Fruit fly (Drosophila melanogaster) whole organism, embryonic: Measurements from ENCODE around the gene CG10208.

Experiments used
- Blimp-1 ChIP-seq: fragments of 200-800 bp; sonication (Bioruptor generic); optimal IDR thresholded peaks from 3 replicates; lab custom pipeline; 2018; ENCODE audit warnings: missing biosample characterization, missing genetic modification characterization, mild to moderate bottlenecking, moderate library complexity, missing genetic modification reagents
- CG10209 ChIP-seq: fragments of 200-800 bp; sonication (Bioruptor generic); optimal IDR thresholded peaks from 3 replicates; lab custom pipeline; 2017; ENCODE audit warnings: missing biosample characterization, mild to moderate bottlenecking, missing genetic modification characterization, missing genetic modification reagents
- CG10462 ChIP-seq: fragments of 200-800 bp; sonication (Bioruptor generic); optimal IDR thresholded peaks from 2 replicates; lab custom pipeline; 2016; ENCODE audit warnings: missing biosample characterization, missing genetic modification characterization
- CG11456 ChIP-seq: fragments of 200-800 bp; sonication (Bioruptor generic); IDR thresholded peaks from 3 replicates; pipeline ENCODE4 v1.3.6; 2022; ENCODE audit warnings: missing biosample characterization, missing genetic modification characterization
- CG12071 ChIP-seq: fragments of 200-800 bp; sonication (Bioruptor generic); optimal IDR thresholded peaks from 3 replicates; lab custom pipeline; 2018; ENCODE audit warnings: missing biosample characterization, mild to moderate bottlenecking, missing genetic modification characterization
- CG12155 ChIP-seq: fragments of 200-800 bp; sonication (Bioruptor generic); optimal IDR thresholded peaks from 3 replicates; lab custom pipeline; 2016; ENCODE audit warnings: missing biosample characterization, missing genetic modification characterization
- CG12744 ChIP-seq: fragments of 200-800 bp; sonication (Bioruptor generic); optimal IDR thresholded peaks from 2 replicates; lab custom pipeline; 2016; ENCODE audit warnings: missing biosample characterization, missing genetic modification characterization
- CG15269 ChIP-seq: fragments of 200-800 bp; sonication (Bioruptor generic); optimal IDR thresholded peaks from 2 replicates; lab custom pipeline; 2018; ENCODE audit warnings: missing biosample characterization, mild to moderate bottlenecking, missing genetic modification characterization, moderate library complexity
- CG1529 ChIP-seq: fragments of 200-800 bp; sonication (Bioruptor generic); optimal IDR thresholded peaks from 3 replicates; lab custom pipeline; 2018; ENCODE audit warnings: missing biosample characterization, missing genetic modification characterization
- CG1792 ChIP-seq: fragments of 200-800 bp; sonication (Bioruptor generic); optimal IDR thresholded peaks from 2 replicates; lab custom pipeline; 2016; ENCODE audit warnings: missing biosample characterization, missing genetic modification characterization
- CG18262 ChIP-seq: fragments of 200-800 bp; optimal IDR thresholded peaks from 3 replicates; lab custom pipeline; 2019; ENCODE audit warnings: missing biosample characterization, mild to moderate bottlenecking, missing genetic modification characterization, moderate library complexity
- CG18619 ChIP-seq: fragments of 200-800 bp; sonication (Bioruptor generic); optimal IDR thresholded peaks from 3 replicates; lab custom pipeline; 2017; ENCODE audit warnings: missing biosample characterization, mild to moderate bottlenecking, missing genetic modification characterization
- CG30403 ChIP-seq: fragments of 200-800 bp; sonication (Bioruptor generic); optimal IDR thresholded peaks from 3 replicates; lab custom pipeline; 2016; ENCODE audit warnings: missing biosample characterization, missing genetic modification characterization
- CG4424 ChIP-seq: fragments of 200-800 bp; sonication (Bioruptor generic); optimal IDR thresholded peaks from 3 replicates; lab custom pipeline; 2016; ENCODE audit warnings: missing biosample characterization, missing genetic modification characterization
- CG4854 ChIP-seq: fragments of 200-800 bp; sonication (Bioruptor generic); optimal IDR thresholded peaks from 2 replicates; lab custom pipeline; 2016; ENCODE audit warnings: missing biosample characterization, missing genetic modification characterization, inconsistent platforms
- CG7745 ChIP-seq: fragments of 200-800 bp; sonication (Bioruptor generic); optimal IDR thresholded peaks from 2 replicates; lab custom pipeline; 2018; ENCODE audit warnings: missing biosample characterization, mild to moderate bottlenecking, missing genetic modification characterization, moderate library complexity
- CG7928 ChIP-seq: fragments of 200-800 bp; sonication (Bioruptor generic); optimal IDR thresholded peaks from 2 replicates; lab custom pipeline; 2017; ENCODE audit warnings: missing biosample characterization, mild to moderate bottlenecking, missing genetic modification characterization
- CG7987 ChIP-seq: fragments of 200-800 bp; sonication (Bioruptor generic); optimal IDR thresholded peaks from 2 replicates; lab custom pipeline; 2018; ENCODE audit warnings: missing biosample characterization, mild to moderate bottlenecking, missing genetic modification characterization, moderate library complexity
- CG8281 ChIP-seq: fragments of 200-800 bp; sonication (Bioruptor generic); optimal IDR thresholded peaks from 2 replicates; lab custom pipeline; 2018; ENCODE audit warnings: missing biosample characterization, mild to moderate bottlenecking, missing genetic modification characterization, moderate library complexity
- CG8924 ChIP-seq: fragments of 200-800 bp; optimal IDR thresholded peaks from 3 replicates; lab custom pipeline; 2019; ENCODE audit warnings: missing biosample characterization, mild to moderate bottlenecking, missing genetic modification characterization, moderate library complexity
- CkIIα-i1 ChIP-seq: fragments of 200-800 bp; sonication (Bioruptor generic); IDR thresholded peaks from 2 replicates; pipeline ENCODE4 v1.3.6; 2022; ENCODE audit warnings: missing biosample characterization, missing genetic modification characterization
- Dek ChIP-seq: fragments of 200-800 bp; sonication (Bioruptor generic); optimal IDR thresholded peaks from 3 replicates; lab custom pipeline; 2019; ENCODE audit warnings: missing biosample characterization, mild to moderate bottlenecking, missing genetic modification characterization, moderate library complexity
- Doc3 ChIP-seq: fragments of 200-800 bp; sonication (Bioruptor generic); IDR thresholded peaks from 3 replicates; pipeline ENCODE4 v1.3.6; 2022; ENCODE audit warnings: missing biosample characterization, missing genetic modification characterization; ENCODE audit not compliant: partially characterized antibody
- HLH3B ChIP-seq: fragments of 200-800 bp; sonication (Bioruptor generic); IDR thresholded peaks from 2 replicates; pipeline ENCODE4 v1.3.6; 2022; ENCODE audit warnings: missing biosample characterization, missing genetic modification characterization
- HmgD ChIP-seq: fragments of 200-800 bp; sonication (Bioruptor generic); optimal IDR thresholded peaks from 3 replicates; lab custom pipeline; 2016; ENCODE audit warnings: missing biosample characterization, missing genetic modification characterization
- Hr39 ChIP-seq: fragments of >200 bp; optimal IDR thresholded peaks from 2 replicates; lab custom pipeline; 2017
- Hsf ChIP-seq: fragments of 200-800 bp; sonication (Bioruptor generic); optimal IDR thresholded peaks from 3 replicates; lab custom pipeline; 2016; ENCODE audit warnings: missing biosample characterization, missing genetic modification characterization
- Pdp1 ChIP-seq, 2 experiments: fragments of 200-800 bp; sonication (Bioruptor generic); optimal IDR thresholded peaks; 3 replicates each; lab custom pipeline; 2016; ENCODE audit warnings: missing biosample characterization in 2 of 2, missing genetic modification characterization in 2 of 2, mild to moderate bottlenecking in 1 of 2, moderate library complexity in 1 of 2
- az2 ChIP-seq: fragments of 200-800 bp; sonication (Bioruptor generic); optimal IDR thresholded peaks from 3 replicates; lab custom pipeline; 2016; ENCODE audit warnings: missing biosample characterization, missing genetic modification characterization
- bsh ChIP-seq, 2 experiments: fragments of 200-800 bp; sonication (Bioruptor generic); optimal IDR thresholded peaks; 2 replicates each; lab custom pipeline; 2017 to 2018; ENCODE audit warnings: mild to moderate bottlenecking in 2 of 2, missing biosample characterization in 2 of 2, missing genetic modification characterization in 2 of 2, moderate library complexity in 1 of 2
- cato ChIP-seq: fragments of 200-800 bp; sonication (Bioruptor generic); optimal IDR thresholded peaks from 2 replicates; lab custom pipeline; 2016; ENCODE audit warnings: missing biosample characterization, missing genetic modification characterization, borderline replicate concordance
- dysf ChIP-seq: fragments of 200-800 bp; sonication (Bioruptor generic); IDR thresholded peaks from 3 replicates; pipeline ENCODE4 v1.3.6; 2022; ENCODE audit warnings: missing biosample characterization, missing genetic modification characterization
- exex ChIP-seq: fragments of 200-800 bp; sonication (Bioruptor generic); optimal IDR thresholded peaks from 4 replicates; lab custom pipeline; 2018; ENCODE audit warnings: missing biosample characterization, mild to moderate bottlenecking, missing genetic modification characterization, moderate library complexity
- gem ChIP-seq: fragments of 200-800 bp; sonication (Bioruptor generic); optimal IDR thresholded peaks from 2 replicates; lab custom pipeline; 2019; ENCODE audit warnings: missing biosample characterization, mild to moderate bottlenecking, missing genetic modification characterization, moderate library complexity
- insv ChIP-seq, 2 experiments: fragments of 200-800 bp; sonication (Bioruptor generic); optimal IDR thresholded peaks; 3 replicates each; lab custom pipeline; 2016 to 2018; ENCODE audit warnings: missing biosample characterization in 2 of 2, missing genetic modification characterization in 2 of 2
- maf-S ChIP-seq: fragments of 200-800 bp; sonication (Bioruptor generic); optimal IDR thresholded peaks from 2 replicates; lab custom pipeline; 2016; ENCODE audit warnings: missing biosample characterization, missing genetic modification characterization
- nau ChIP-seq: fragments of 200-800 bp; sonication (Bioruptor generic); optimal IDR thresholded peaks from 3 replicates; lab custom pipeline; 2017; ENCODE audit warnings: missing biosample characterization, mild to moderate bottlenecking, missing genetic modification characterization, missing genetic modification reagents
- nerfin-1 ChIP-seq: fragments of 200-800 bp; sonication (Bioruptor generic); optimal IDR thresholded peaks from 3 replicates; lab custom pipeline; 2019; ENCODE audit warnings: missing biosample characterization, mild to moderate bottlenecking, missing genetic modification characterization, moderate library complexity
- rib ChIP-seq: fragments of 200-800 bp; sonication (Bioruptor generic); IDR thresholded peaks from 2 replicates; pipeline ENCODE4 v1.3.6; 2022; ENCODE audit warnings: missing biosample characterization, missing genetic modification characterization
- sc ChIP-seq, 3 experiments: fragments of >200 bp in 2 of 3; fragments of 200-800 bp in 1 of 3; sonication (Bioruptor generic) in 1 of 3; optimal IDR thresholded peaks; 2 replicates in 2 of 3; 3 replicates in 1 of 3; lab custom pipeline; 2017; ENCODE audit warnings: mild to moderate bottlenecking in 1 of 3, missing biosample characterization in 1 of 3, missing genetic modification characterization in 1 of 3, missing genetic modification reagents in 1 of 3
- shn ChIP-seq: fragments of 200-800 bp; sonication (Bioruptor generic); optimal IDR thresholded peaks from 3 replicates; lab custom pipeline; 2016; ENCODE audit warnings: missing biosample characterization, missing genetic modification characterization
- slp2 ChIP-seq: fragments of 200-800 bp; sonication (Bioruptor generic); optimal IDR thresholded peaks from 2 replicates; lab custom pipeline; 2016; ENCODE audit warnings: missing biosample characterization, missing genetic modification characterization
- sna ChIP-seq: fragments of 200-800 bp; sonication (Bioruptor generic); IDR thresholded peaks from 2 replicates; pipeline ENCODE4 v1.3.6; 2022; ENCODE audit warnings: missing biosample characterization, missing genetic modification characterization; ENCODE audit not compliant: partially characterized antibody
- sqz ChIP-seq: fragments of 200-800 bp; sonication (Bioruptor generic); optimal IDR thresholded peaks from 3 replicates; lab custom pipeline; 2018; ENCODE audit warnings: missing biosample characterization, mild to moderate bottlenecking, missing genetic modification characterization
- sug ChIP-seq: fragments of 200-800 bp; optimal IDR thresholded peaks from 2 replicates; lab custom pipeline; 2019; ENCODE audit warnings: missing biosample characterization, mild to moderate bottlenecking, missing genetic modification characterization, moderate library complexity
- tio ChIP-seq: fragments of 200-800 bp; sonication (Bioruptor generic); optimal IDR thresholded peaks from 2 replicates; lab custom pipeline; 2017; ENCODE audit warnings: missing biosample characterization, missing genetic modification characterization, inconsistent platforms
- zen ChIP-seq: fragments of 200-800 bp; sonication (Bioruptor generic); optimal IDR thresholded peaks from 3 replicates; lab custom pipeline; 2018; ENCODE audit warnings: missing biosample characterization, mild to moderate bottlenecking, missing genetic modification characterization, moderate library complexity

Gene CG10208

dm6 chr3R:23734573-23735404, 39.1 kb downstream of the CG10208 start (continued):
- TF ChIP-seq shn (no peak), CG1792 (no peak), Dek (tag; lab: Kevin White, UChicago) (no peak), CG18619 (GFP tag; lab: Kevin White, UChicago) (no peak), exex (no peak), nau (GFP tag; lab: Kevin White, UChicago) (no peak), CG10462 (GFP tag; lab: Kevin White, UChicago) (no peak), zen (no peak), CG7928 (GFP tag; lab: Kevin White, UChicago) (no peak), Pdp1 (GFP tag; optimal IDR thresholded peaks at IDR 0.05; lab: Kevin White, UChicago) (peak in 1 of 2 experiments; percentile 11), CG30403 (GFP tag; lab: Kevin White, UChicago) (peak; percentile 15), CG15269 (tag; lab: Kevin White, UChicago) (peak; percentile 31), CG12744 (GFP tag; lab: Kevin White, UChicago) (no peak), CG7987 (GFP tag; lab: Kevin White, UChicago) (no peak), nerfin-1 (tag; lab: Kevin White, UChicago) (no peak), CkIIα-i1 (GFP tag; lab: Robert Waterston, UW) (no peak), Blimp-1 (peak; percentile 92), sug (no peak), CG12155 (GFP tag; lab: Kevin White, UChicago) (no peak), Hr39 (lab: Kevin White, UChicago) (no peak), CG12071 (GFP tag; lab: Kevin White, UChicago) (no peak), sna (no peak), tio (GFP tag; lab: Kevin White, UChicago) (no peak), cato (GFP tag; lab: Kevin White, UChicago) (no peak), Hsf (GFP tag; lab: Kevin White, UChicago) (peak; percentile 24), az2 (no peak), insv (GFP tag; optimal IDR thresholded peaks at IDR 0.05; lab: Kevin White, UChicago) (no peak), Doc3 (GFP tag; lab: Robert Waterston, UW) (no peak), CG4854 (GFP tag; lab: Kevin White, UChicago) (no peak), CG1529 (GFP tag; lab: Kevin White, UChicago) (no peak), rib (no peak), CG4424 (GFP tag; lab: Kevin White, UChicago) (no peak), HmgD (GFP tag; lab: Kevin White, UChicago) (no peak), CG10209 (no peak), sqz (peak; percentile 25), slp2 (GFP tag; lab: Kevin White, UChicago) (no peak), gem (tag; lab: Kevin White, UChicago) (peak; percentile 52), CG7745 (no peak), maf-S (GFP tag; lab: Kevin White, UChicago) (no peak), CG11456 (GFP tag; lab: Robert Waterston, UW) (no peak), sc (optimal IDR thresholded peaks at IDR 0.05; lab: Kevin White, UChicago) (no peak), sc (GFP tag; optimal IDR thresholded peaks at IDR 0.05; lab: Kevin White, UChicago) (no peak), CG8924 (tag; lab: Kevin White, UChicago) (no peak), HLH3B (no peak), dysf (GFP tag; lab: Robert Waterston, UW) (no peak), CG18262 (no peak), CG8281 (tag; lab: Kevin White, UChicago) (no peak), bsh (GFP tag; optimal IDR thresholded peaks at IDR 0.05; lab: Kevin White, UChicago) (peak in 1 of 2 experiments; percentile 7)
